Worm (Caenorhabditis elegans) whole organism, young adult: ENCODE data around the gene F28B4.4.

ENCODE experiments used
- B0019.2 ChIP-seq: fragments of 200-800 bp; sonication (Bioruptor generic); conservative IDR thresholded peaks from 2 replicates; pipeline ENCODE4 v1.3.6; 2022; ENCODE audit warnings: missing genetic modification reagents, missing genetic modification characterization, missing compliant biosample characterization
- F10E7.11 ChIP-seq: sonication (generic microtip); optimal IDR thresholded peaks from 2 replicates; lab custom pipeline; 2017; ENCODE audit warnings: mild to moderate bottlenecking, missing genetic modification characterization, moderate library complexity, missing compliant biosample characterization
- F22D6.2 ChIP-seq: sonication (generic microtip); optimal IDR thresholded peaks from 2 replicates; lab custom pipeline; 2016; ENCODE audit warnings: mild to moderate bottlenecking, missing genetic modification characterization, missing compliant biosample characterization
- F37B4.10 ChIP-seq: fragments of 200-800 bp; sonication (Bioruptor generic); IDR thresholded peaks from 2 replicates; pipeline ENCODE4 v1.3.6; 2022; ENCODE audit warnings: missing genetic modification characterization, missing compliant biosample characterization
- F39B2.1 ChIP-seq: fragments of 200-800 bp; sonication (Bioruptor generic); IDR thresholded peaks from 2 replicates; pipeline ENCODE4 v1.3.6; 2022; ENCODE audit warnings: missing genetic modification reagents, missing genetic modification characterization, missing compliant biosample characterization
- F49E8.2 ChIP-seq: sonication (generic microtip); optimal IDR thresholded peaks from 3 replicates; lab custom pipeline; 2017; ENCODE audit warnings: missing genetic modification characterization, mild to moderate bottlenecking, missing compliant biosample characterization, antibody characterized with exemption, moderate library complexity; ENCODE audit not compliant: insufficient read depth
- F55B11.4 ChIP-seq: sonication (generic microtip); optimal IDR thresholded peaks from 2 replicates; lab custom pipeline; 2016; ENCODE audit warnings: missing compliant biosample characterization, missing genetic modification characterization, borderline replicate concordance; ENCODE audit not compliant: insufficient read depth
- Y53F4B.3 ChIP-seq: fragments of 200-800 bp; sonication (Bioruptor generic); IDR thresholded peaks from 2 replicates; pipeline ENCODE4 v1.3.6; 2022; ENCODE audit warnings: missing genetic modification reagents, missing genetic modification characterization, missing compliant biosample characterization
- Y67H2A.10 ChIP-seq: fragments of 200-800 bp; sonication (Bioruptor generic); conservative IDR thresholded peaks from 2 replicates; pipeline ENCODE4 v1.3.6; 2022; ENCODE audit warnings: missing genetic modification reagents, missing genetic modification characterization, missing compliant biosample characterization
- Y79H2A.3 ChIP-seq: fragments of 200-800 bp; sonication (Bioruptor generic); conservative IDR thresholded peaks from 2 replicates; pipeline ENCODE4 v1.3.6; 2022; ENCODE audit warnings: missing genetic modification reagents, missing genetic modification characterization, missing compliant biosample characterization
- athp-1 ChIP-seq: sonication (generic microtip); optimal IDR thresholded peaks from 2 replicates; lab custom pipeline; 2017; ENCODE audit warnings: mild to moderate bottlenecking, missing genetic modification characterization, missing compliant biosample characterization
- bed-1 ChIP-seq: fragments of 200-800 bp; sonication (Bioruptor generic); IDR thresholded peaks from 2 replicates; pipeline ENCODE4 v1.3.6; 2022; ENCODE audit warnings: missing genetic modification reagents, missing genetic modification characterization, missing compliant biosample characterization
- cebp-1 ChIP-seq, 2 experiments: fragments of 200-800 bp in 1 of 2; sonication (Bioruptor generic) in 1 of 2; sonication (generic microtip) in 1 of 2; IDR thresholded peaks in 1 of 2; optimal IDR thresholded peaks in 1 of 2; 2 replicates each; pipeline versions ENCODE4 v1.3.6 to Lab custom; 2017 to 2022; ENCODE audit warnings: missing compliant biosample characterization in 2 of 2, missing genetic modification characterization in 2 of 2, mild to moderate bottlenecking in 1 of 2, missing genetic modification reagents in 1 of 2, moderate library complexity in 1 of 2
- cebp-2 ChIP-seq: fragments of 200-800 bp; sonication (Bioruptor generic); IDR thresholded peaks from 2 replicates; pipeline ENCODE4 v1.3.6; 2022; ENCODE audit warnings: missing genetic modification characterization, missing compliant biosample characterization
- chd-7 ChIP-seq: sonication (generic microtip); optimal IDR thresholded peaks from 2 replicates; lab custom pipeline; 2016; ENCODE audit warnings: mild to moderate bottlenecking, missing genetic modification characterization, moderate library complexity, missing compliant biosample characterization
- dox-1 ChIP-seq: fragments of 200-800 bp; sonication (Bioruptor generic); IDR thresholded peaks from 2 replicates; pipeline ENCODE4 v1.3.6; 2022; ENCODE audit warnings: missing genetic modification reagents, missing genetic modification characterization, missing compliant biosample characterization
- dpl-1 ChIP-seq: fragments of 150-350 bp; optimal IDR thresholded peaks from 2 replicates; lab custom pipeline; 2014; ENCODE audit warnings: missing biosample characterization, missing genetic modification reagents, missing genetic modification characterization
- egl-18 ChIP-seq: fragments of 200-800 bp; sonication (Bioruptor generic); IDR thresholded peaks from 2 replicates; pipeline ENCODE4 v1.3.6; 2022; ENCODE audit warnings: missing genetic modification reagents, missing genetic modification characterization, missing compliant biosample characterization
- ets-4 ChIP-seq: fragments of 200-800 bp; sonication (Bioruptor generic); optimal IDR thresholded peaks from 2 replicates; lab custom pipeline; 2018; ENCODE audit warnings: mild to moderate bottlenecking, missing genetic modification characterization, missing compliant biosample characterization
- hmg-20 ChIP-seq: fragments of 200-800 bp; sonication (Bioruptor generic); IDR thresholded peaks from 2 replicates; pipeline ENCODE4 v1.3.6; 2022; ENCODE audit warnings: missing genetic modification reagents, missing genetic modification characterization, missing compliant biosample characterization
- hsf-1 ChIP-seq: fragments of 200-800 bp; sonication (Bioruptor generic); IDR thresholded peaks from 2 replicates; pipeline ENCODE4 v1.3.6; 2022; ENCODE audit warnings: missing genetic modification reagents, missing genetic modification characterization, missing compliant biosample characterization
- let-526 ChIP-seq: fragments of 200-800 bp; sonication (Bioruptor generic); IDR thresholded peaks from 2 replicates; pipeline ENCODE4 v1.3.6; 2022; ENCODE audit warnings: missing genetic modification reagents, missing genetic modification characterization, missing compliant biosample characterization
- lin-54 ChIP-seq: fragments of 200-800 bp; sonication (Bioruptor generic); optimal IDR thresholded peaks from 2 replicates; lab custom pipeline; 2018; ENCODE audit warnings: mild to moderate bottlenecking, missing genetic modification characterization, missing compliant biosample characterization
- madf-6 ChIP-seq: fragments of 200-800 bp; sonication (Bioruptor generic); IDR thresholded peaks from 2 replicates; pipeline ENCODE4 v1.3.6; 2022; ENCODE audit warnings: missing genetic modification reagents, missing genetic modification characterization, missing compliant biosample characterization
- mxl-1 ChIP-seq: sonication (generic microtip); optimal IDR thresholded peaks from 2 replicates; lab custom pipeline; 2016; ENCODE audit warnings: missing genetic modification characterization, missing compliant biosample characterization
- nfya-1 ChIP-seq: sonication (generic microtip); optimal IDR thresholded peaks from 2 replicates; lab custom pipeline; 2017; ENCODE audit warnings: antibody characterized with exemption, missing compliant biosample characterization, missing genetic modification characterization, borderline replicate concordance; ENCODE audit not compliant: insufficient read depth
- nfyb-1 ChIP-seq: fragments of 200-800 bp; sonication (Bioruptor generic); IDR thresholded peaks from 2 replicates; pipeline ENCODE4 v1.3.6; 2022; ENCODE audit warnings: missing genetic modification reagents, missing genetic modification characterization, missing compliant biosample characterization
- nhr-80 ChIP-seq: sonication (generic microtip); optimal IDR thresholded peaks from 2 replicates; lab custom pipeline; 2016; ENCODE audit warnings: missing genetic modification characterization, missing compliant biosample characterization
- nhr-90 ChIP-seq: sonication (generic microtip); optimal IDR thresholded peaks from 2 replicates; lab custom pipeline; 2016; ENCODE audit warnings: missing genotype, mild to moderate bottlenecking, missing genetic modification characterization, missing compliant biosample characterization
- sea-2 ChIP-seq: fragments of 200-800 bp; sonication (Bioruptor generic); IDR thresholded peaks from 2 replicates; pipeline ENCODE4 v1.3.6; 2022; ENCODE audit warnings: missing genetic modification characterization, missing compliant biosample characterization
- snpc-1.1 ChIP-seq: sonication (generic microtip); optimal IDR thresholded peaks from 2 replicates; lab custom pipeline; 2017; ENCODE audit warnings: missing genetic modification characterization, mild to moderate bottlenecking, missing compliant biosample characterization, antibody characterized with exemption, moderate library complexity, missing genotype, missing genetic modification reagents; ENCODE audit not compliant: insufficient read depth
- tbx-9 ChIP-seq: sonication (generic microtip); optimal IDR thresholded peaks from 2 replicates; lab custom pipeline; 2016; ENCODE audit warnings: borderline replicate concordance, missing genetic modification characterization, inconsistent platforms, missing compliant biosample characterization
- zfh-2 ChIP-seq: fragments of 200-800 bp; sonication (Bioruptor generic); conservative IDR thresholded peaks from 2 replicates; pipeline ENCODE4 v1.3.6; 2022; ENCODE audit warnings: missing genetic modification reagents, missing genetic modification characterization, missing compliant biosample characterization
- ztf-25 ChIP-seq: fragments of 200-800 bp; sonication (Bioruptor generic); IDR thresholded peaks from 2 replicates; pipeline ENCODE4 v1.3.6; 2022; ENCODE audit warnings: missing genetic modification reagents, missing genetic modification characterization, missing compliant biosample characterization
- ztf-28 ChIP-seq: fragments of 200-800 bp; sonication (Bioruptor generic); IDR thresholded peaks from 2 replicates; pipeline ENCODE4 v1.3.6; 2022; ENCODE audit warnings: missing genetic modification reagents, missing genetic modification characterization, missing compliant biosample characterization
- ztf-3 ChIP-seq: fragments of 200-800 bp; sonication (Bioruptor generic); optimal IDR thresholded peaks from 2 replicates; lab custom pipeline; 2018; ENCODE audit warnings: mild to moderate bottlenecking, missing genetic modification characterization, missing compliant biosample characterization

Gene F28B4.4

DNA sequence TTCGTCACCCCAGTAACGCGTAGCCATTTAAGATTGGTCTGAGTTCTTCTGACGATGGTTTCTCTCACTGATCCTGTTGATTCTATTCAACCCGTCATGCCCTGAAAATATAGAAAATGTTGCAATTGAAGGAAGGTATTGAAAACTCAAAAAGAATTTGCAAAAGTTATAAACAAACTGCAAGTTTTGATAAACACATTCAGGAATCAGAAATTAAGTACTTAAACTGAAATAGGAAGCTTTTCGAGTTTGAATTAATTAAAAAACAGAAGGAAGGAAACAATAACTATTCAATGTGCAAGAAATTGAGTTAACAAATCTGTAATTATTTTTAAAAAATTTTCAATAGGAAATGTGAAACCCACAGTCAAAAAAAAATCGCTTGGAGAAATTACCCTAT is 10.8 kb upstream of the F28B4.4 start, which contains the start of gene rgl-1:
Gene rgl-1, minus strand, starts transcription at position 101 of the 400 bp plus-strand sequence.
- TF ChIP-seq Y67H2A.10 (GFP tag; lab: Robert Waterston, UW) (no peak), egl-18 (no peak), Y79H2A.3 (GFP tag; lab: Robert Waterston, UW) (no peak), mxl-1 (tag; lab: Kevin White, UChicago) (no peak), cebp-2 (no peak)

DNA sequence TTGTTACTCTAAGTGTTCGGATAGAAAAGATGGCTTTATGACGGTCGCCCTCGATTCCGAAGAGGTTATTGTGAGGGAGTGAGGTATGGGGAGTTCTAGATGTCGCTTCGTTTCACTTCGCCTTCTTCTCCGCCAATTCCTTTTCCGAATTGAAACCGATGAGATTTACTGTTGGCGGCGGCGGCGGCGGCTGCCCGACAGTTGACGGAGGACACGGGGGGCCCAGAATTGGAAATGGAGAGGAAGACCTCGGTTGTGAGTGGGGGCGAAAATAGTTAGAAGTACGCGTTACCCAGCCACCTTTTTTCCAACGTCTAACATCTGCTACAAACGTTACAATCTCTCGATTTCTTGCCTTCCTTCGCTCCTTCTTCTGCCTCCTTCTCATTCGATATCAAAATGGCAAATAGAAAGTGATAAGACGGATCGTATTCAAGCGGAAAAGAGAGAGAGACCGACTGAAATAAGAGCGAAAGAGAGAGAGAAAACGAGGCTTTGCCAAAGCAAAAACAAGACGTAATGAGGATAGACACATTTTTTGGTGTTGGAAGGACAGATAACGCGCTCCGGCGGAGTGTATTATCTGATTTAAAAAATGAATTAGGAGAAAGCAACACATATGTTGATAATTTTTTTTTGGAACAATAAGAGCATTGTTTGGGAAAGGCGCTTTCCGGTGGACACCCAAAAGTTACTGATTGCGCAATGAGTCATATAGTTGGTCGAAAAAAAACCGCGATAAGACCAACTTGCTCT is 8.8 kb upstream of the F28B4.4 start:
- TF ChIP-seq nfya-1 (tag; lab: Kevin White, UChicago), result no peak
- TF ChIP-seq F10E7.11 (tag; lab: Kevin White, UChicago), result no peak
- no peak for TF ChIP-seq F37B4.10 (GFP tag; lab: Robert Waterston, UW)
- TF ChIP-seq hsf-1 (GFP tag; lab: Robert Waterston, UW), result no peak
- TF ChIP-seq sea-2 (GFP tag; lab: Robert Waterston, UW), result no peak
- no peak for TF ChIP-seq tbx-9
- no peak for TF ChIP-seq F49E8.2 (tag; lab: Kevin White, UChicago)
- TF ChIP-seq Y53F4B.3, result no peak
- TF ChIP-seq dox-1 (GFP tag; lab: Robert Waterston, UW), result 0 out of 2 replicates have a peak, but pooled peaks have one; percentile 26
- TF ChIP-seq snpc-1.1, result no peak
- no peak for TF ChIP-seq chd-7 (tag; lab: Kevin White, UChicago)
- TF ChIP-seq hmg-20, result no peak
- TF ChIP-seq zfh-2 (GFP tag; lab: Robert Waterston, UW), result peak; percentile 84
- no peak for TF ChIP-seq F55B11.4
- no peak for TF ChIP-seq ztf-28 (GFP tag; lab: Robert Waterston, UW)
- no peak for TF ChIP-seq nhr-90
- no peak for TF ChIP-seq madf-6 (GFP tag; lab: Robert Waterston, UW)
- no peak for TF ChIP-seq let-526 (GFP tag; lab: Robert Waterston, UW)
- TF ChIP-seq nfyb-1 (GFP tag; lab: Robert Waterston, UW), result no peak
- TF ChIP-seq nhr-80 (tag; lab: Kevin White, UChicago), result peak; percentile 42

ce11 chrX:3216698-3217097 is 7.3 kb upstream of the F28B4.4 start:
- TF ChIP-seq ztf-25, result no peak
- TF ChIP-seq cebp-1 (GFP tag; IDR thresholded peaks at IDR 0.05; lab: Robert Waterston, UW), result no peak
- TF ChIP-seq cebp-1 (tag; optimal IDR thresholded peaks at IDR 0.05; lab: Kevin White, UChicago), result peak; percentile 80

- TF ChIP-seq F22D6.2 (tag; lab: Kevin White, UChicago), result no peak
- TF ChIP-seq B0019.2 (GFP tag; lab: Robert Waterston, UW), result no peak
- TF ChIP-seq ztf-3, result no peak
- TF ChIP-seq lin-54 (GFP tag; lab: Kevin White, UChicago), result no peak
- TF ChIP-seq bed-1 (GFP tag; lab: Robert Waterston, UW), result no peak
- no peak for TF ChIP-seq dpl-1
- TF ChIP-seq F39B2.1 (GFP tag; lab: Robert Waterston, UW), result no peak
- no peak for TF ChIP-seq athp-1
- no peak for TF ChIP-seq ets-4 (GFP tag; lab: Kevin White, UChicago)
- TF ChIP-seq, all 124 proteins: peak for 0
Observed at ce11 chrX:3204778-3205177, 4.6 kb downstream of the F28B4.4 start, which contains the start of gene F28B4.1. F28B4.1 (plus strand) TSS chrX:3205078.
